Fruit fly (Drosophila melanogaster): Measurements from ENCODE around the gene crb.

Gene crb

dm6 chr3R:24271071-24271470 lies 23.8 kb upstream of the crb start, which contains the start of gene jar (continued):
- TF ChIP-seq CG13424 (tag; optimal IDR thresholded peaks at IDR 0.05): no peak
- peak; percentile 22 for TF ChIP-seq abd-A (tag; optimal IDR thresholded peaks at IDR 0.05)
- peak; percentile 71 for TF ChIP-seq CG10543 (GFP tag; optimal IDR thresholded peaks at IDR 0.05)
- TF ChIP-seq Meics (GFP tag; optimal IDR thresholded peaks at IDR 0.05): peak; percentile 18
- no peak for TF ChIP-seq gsb (GFP tag; IDR thresholded peaks at IDR 0.05)
- peak; percentile 75 for TF ChIP-seq Ets97D (GFP tag; optimal IDR thresholded peaks at IDR 0.05)
- peak in 1 of 2 experiments; percentile 7 for TF ChIP-seq tll (GFP tag; optimal IDR thresholded peaks at IDR 0.05)
- TF ChIP-seq lov (optimal IDR thresholded peaks at IDR 0.05): no peak
- TF ChIP-seq lov (GFP tag; IDR thresholded peaks at IDR 0.05): 0 out of 3 replicates have a peak, but pooled peaks have one; percentile 32
- TF ChIP-seq danr (GFP tag; IDR thresholded peaks at IDR 0.05): no peak
- no peak for TF ChIP-seq CG3838 (GFP tag; optimal IDR thresholded peaks at IDR 0.05)
- TF ChIP-seq CG16815 (GFP tag; optimal IDR thresholded peaks at IDR 0.05): no peak
- TF ChIP-seq oc (tag; optimal IDR thresholded peaks at IDR 0.05): peak; percentile 49
- no peak for TF ChIP-seq CG10654 (GFP tag; optimal IDR thresholded peaks at IDR 0.05)
- TF ChIP-seq CG12391 (tag; optimal IDR thresholded peaks at IDR 0.05): peak; percentile 55
- no peak for TF ChIP-seq CG1602 (GFP tag; optimal IDR thresholded peaks at IDR 0.05)
- TF ChIP-seq Max (GFP tag; optimal IDR thresholded peaks at IDR 0.05): no peak
- TF ChIP-seq CG42726 (GFP tag; IDR thresholded peaks at IDR 0.05; ENCODE audit: partially characterized antibody): peak; percentile 92
- TF ChIP-seq Nf-YB (GFP tag; optimal IDR thresholded peaks at IDR 0.05): peak; percentile 22
- TF ChIP-seq CG32767 (GFP tag; IDR thresholded peaks at IDR 0.05): no peak
- no peak for TF ChIP-seq CG5245 (GFP tag; optimal IDR thresholded peaks at IDR 0.05)
- TF ChIP-seq pan (optimal IDR thresholded peaks at IDR 0.05): no peak
- no peak for TF ChIP-seq pan (GFP tag; optimal IDR thresholded peaks at IDR 0.05 in 1 of 2, IDR thresholded peaks at IDR 0.05 in 1 of 2)
- TF ChIP-seq CG8089 (GFP tag; optimal IDR thresholded peaks at IDR 0.05): no peak
- no peak for TF ChIP-seq Oli (tag; optimal IDR thresholded peaks at IDR 0.05)
- peak; percentile 51 for TF ChIP-seq CG3995 (GFP tag; optimal IDR thresholded peaks at IDR 0.05)
- TF ChIP-seq Opbp (GFP tag; IDR thresholded peaks at IDR 0.05; ENCODE audit: partially characterized antibody): peak; percentile 95
- TF ChIP-seq sqz (GFP tag; optimal IDR thresholded peaks at IDR 0.05): peak; percentile 43
- TF ChIP-seq cwo (GFP tag; optimal IDR thresholded peaks at IDR 0.05): no peak
- peak; percentile 24 for TF ChIP-seq CG2202 (tag; optimal IDR thresholded peaks at IDR 0.05)
- no peak for TF ChIP-seq Kr (GFP tag; optimal IDR thresholded peaks at IDR 0.05)
- peak; percentile 94 for TF ChIP-seq hbn (GFP tag; IDR thresholded peaks at IDR 0.05; ENCODE audit: partially characterized antibody)
- no peak for TF ChIP-seq Sox100B (GFP tag; optimal IDR thresholded peaks at IDR 0.05)
- TF ChIP-seq grau (tag; optimal IDR thresholded peaks at IDR 0.05): peak; percentile 43
- TF ChIP-seq kay (GFP tag; optimal IDR thresholded peaks at IDR 0.05): no peak
- TF ChIP-seq CG18764 (GFP tag; optimal IDR thresholded peaks at IDR 0.05): peak; percentile 70
- no peak for TF ChIP-seq GATAe (GFP tag; conservative IDR thresholded peaks at IDR 0.05)
- peak; percentile 62 for TF ChIP-seq kni (GFP tag; optimal IDR thresholded peaks at IDR 0.05)
- TF ChIP-seq chif (GFP tag; optimal IDR thresholded peaks at IDR 0.05): no peak
- no peak for TF ChIP-seq Chrac-16 (GFP tag; optimal IDR thresholded peaks at IDR 0.05)
- peak; percentile 100 for TF ChIP-seq Dp (GFP tag; optimal IDR thresholded peaks at IDR 0.05)
- peak; percentile 70 for TF ChIP-seq hb (GFP tag; IDR thresholded peaks at IDR 0.05; ENCODE audit: partially characterized antibody)
- TF ChIP-seq E2f1 (GFP tag; IDR thresholded peaks at IDR 0.05): peak; percentile 95
- no peak for TF ChIP-seq bcd (GFP tag; optimal IDR thresholded peaks at IDR 0.05)
- TF ChIP-seq sisA (GFP tag; IDR thresholded peaks at IDR 0.05): no peak
- peak; percentile 71 for TF ChIP-seq CG7987 (GFP tag; optimal IDR thresholded peaks at IDR 0.05)
- TF ChIP-seq corto (GFP tag; optimal IDR thresholded peaks at IDR 0.05): no peak
- no peak for TF ChIP-seq jumu (GFP tag; optimal IDR thresholded peaks at IDR 0.05)
- no peak for TF ChIP-seq sim (GFP tag; IDR thresholded peaks at IDR 0.05)
- no peak for TF ChIP-seq CG4424 (GFP tag; optimal IDR thresholded peaks at IDR 0.05)
- no peak for TF ChIP-seq CG14050 (GFP tag; IDR thresholded peaks at IDR 0.05)

All from whole organism, embryonic.